Worm (Caenorhabditis elegans) whole organism, midembryonic: ENCODE measurements around the gene Y66D12A.7.

Experiments used
- T22C8.4 ChIP-seq: fragments of 200-800 bp; sonication (Bioruptor generic); IDR thresholded peaks from 2 replicates; pipeline ENCODE4 v1.3.6; 2022; ENCODE audit warnings: missing genetic modification characterization, missing compliant biosample characterization
- cog-1 ChIP-seq: sonication (generic microtip); optimal IDR thresholded peaks from 2 replicates; lab custom pipeline; 2016; ENCODE audit warnings: missing genetic modification characterization, missing compliant biosample characterization
- flt-1 ChIP-seq: fragments of 200-800 bp; sonication (Bioruptor generic); IDR thresholded peaks from 2 replicates; pipeline ENCODE4 v1.3.6; 2022; ENCODE audit warnings: missing genetic modification characterization, missing compliant biosample characterization
- klf-2 ChIP-seq: fragments of 200-800 bp; sonication (Bioruptor generic); conservative IDR thresholded peaks from 2 replicates; pipeline ENCODE4 v1.3.6; 2022; ENCODE audit warnings: missing genetic modification reagents, missing genetic modification characterization, missing compliant biosample characterization
- med-1 ChIP-seq: sonication (generic microtip); optimal IDR thresholded peaks from 2 replicates; lab custom pipeline; 2017; ENCODE audit warnings: missing genetic modification characterization, mild to moderate bottlenecking, missing compliant biosample characterization, antibody characterized with exemption, missing genetic modification reagents; ENCODE audit not compliant: insufficient read depth
- ref-1 ChIP-seq: fragments of 200-800 bp; sonication (Bioruptor generic); conservative IDR thresholded peaks from 2 replicates; pipeline ENCODE4 v1.3.6; 2022; ENCODE audit warnings: missing genetic modification reagents, missing genetic modification characterization, missing compliant biosample characterization
- tab-1 ChIP-seq: fragments of 200-800 bp; sonication (Bioruptor generic); IDR thresholded peaks from 2 replicates; pipeline ENCODE4 v1.3.6; 2022; ENCODE audit warnings: missing genetic modification characterization, missing compliant biosample characterization
- ztf-23 ChIP-seq: fragments of 200-800 bp; sonication (Bioruptor generic); IDR thresholded peaks from 2 replicates; pipeline ENCODE4 v1.3.6; 2022; ENCODE audit warnings: missing genetic modification reagents, missing genetic modification characterization, missing compliant biosample characterization
- ztf-29 ChIP-seq: fragments of 200-800 bp; sonication (Bioruptor generic); IDR thresholded peaks from 2 replicates; pipeline ENCODE4 v1.3.6; 2022; ENCODE audit warnings: missing genetic modification reagents, missing genetic modification characterization, missing compliant biosample characterization

Y66D12A.7 gene

DNA sequence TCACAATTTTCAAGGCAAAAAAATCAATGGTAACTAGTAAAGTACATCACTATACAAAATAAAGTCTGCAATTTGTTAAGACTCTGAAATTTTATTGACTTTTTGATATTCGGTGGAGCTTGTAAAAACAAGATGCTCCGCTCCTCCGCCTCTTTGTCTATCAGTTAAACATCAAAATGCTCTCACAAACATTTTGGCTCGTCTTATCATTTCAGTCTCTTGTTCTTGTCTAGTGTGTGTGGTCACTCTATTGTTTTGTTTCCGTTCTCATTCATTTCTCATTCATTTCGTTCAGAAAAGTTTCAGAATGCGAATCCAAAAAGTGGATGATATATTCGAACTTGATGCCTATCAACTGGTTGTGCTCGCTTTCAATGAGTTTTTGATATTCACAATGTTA lies 32.2 kb downstream of the Y66D12A.7 start, which contains the start of gene Y66D12A.13:
Gene Y66D12A.13 (plus strand): TSS at position 301 of the 400 bp plus-strand sequence.
- TF ChIP-seq klf-2 (GFP tag; lab: Robert Waterston, UW) (no peak), tab-1 (no peak), T22C8.4 (no peak), flt-1 (GFP tag; lab: Robert Waterston, UW) (no peak), cog-1 (no peak), med-1 (no peak), ztf-29 (GFP tag; lab: Robert Waterston, UW) (no peak), ref-1 (GFP tag; lab: Robert Waterston, UW) (no peak), ztf-23 (GFP tag; lab: Robert Waterston, UW) (no peak)

ce11 chrIII:11544947-11545346 lies 35.3 kb downstream of the Y66D12A.7 start:
- no peak for TF ChIP-seq ztf-29 (GFP tag; lab: Robert Waterston, UW)
- no peak for TF ChIP-seq klf-2 (GFP tag; lab: Robert Waterston, UW)
- TF ChIP-seq T22C8.4, result no peak
- no peak for TF ChIP-seq med-1
- TF ChIP-seq ztf-23 (GFP tag; lab: Robert Waterston, UW), result no peak
- no peak for TF ChIP-seq flt-1 (GFP tag; lab: Robert Waterston, UW)
- TF ChIP-seq cog-1, result no peak
- TF ChIP-seq tab-1, result no peak

DNA sequence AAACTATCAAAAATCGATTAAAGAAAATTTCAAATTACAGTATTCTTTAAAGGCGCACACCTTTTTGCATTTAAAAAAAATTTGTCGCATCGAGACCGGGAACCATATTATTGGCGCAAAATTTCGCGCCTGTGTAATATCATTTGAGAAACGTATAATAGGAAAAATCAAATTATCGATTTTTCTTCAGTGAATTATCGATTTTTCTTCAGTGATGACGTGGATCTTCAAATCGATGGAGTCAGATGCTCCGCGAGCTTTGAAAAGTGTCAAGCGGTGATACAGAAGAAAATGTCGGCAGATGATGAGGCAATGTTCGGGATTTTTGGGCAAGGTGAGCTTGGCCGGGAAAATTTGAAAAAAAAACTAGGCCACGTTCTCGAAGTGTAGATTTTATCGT lies 44.8 kb downstream of the Y66D12A.7 start:
- TF ChIP-seq ref-1 (GFP tag; lab: Robert Waterston, UW) (no peak), T22C8.4 (peak; percentile 61; the same call in 1 of the 2 replicates)

DNA sequence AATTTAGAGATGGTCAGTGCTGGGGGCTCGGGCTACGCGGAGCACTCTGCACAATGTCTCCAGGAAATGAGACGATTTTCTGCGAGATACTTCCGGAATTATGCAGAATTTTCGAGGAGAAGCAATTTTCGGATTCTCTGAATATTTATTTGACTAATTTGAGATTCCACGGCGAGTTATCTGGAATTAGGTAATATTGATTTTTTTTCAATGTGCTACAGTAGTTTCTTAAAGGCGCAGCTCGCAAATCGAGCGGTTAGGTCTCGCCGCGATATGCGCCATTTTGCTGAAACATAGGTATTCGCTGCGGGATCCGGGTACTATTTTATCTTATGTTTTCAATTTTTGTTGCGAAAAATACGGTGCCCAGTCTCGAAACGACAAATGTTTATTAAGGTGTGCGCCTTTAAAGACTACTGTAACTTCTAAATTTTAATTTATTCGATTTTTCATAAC lies 45.6 kb downstream of the Y66D12A.7 start, which contains the start of gene nrps-1:
Gene nrps-1 (plus strand): TSS at position 51 of the 456 bp plus-strand sequence.
- TF ChIP-seq ref-1 (GFP tag; lab: Robert Waterston, UW) (no peak), flt-1 (GFP tag; lab: Robert Waterston, UW) (no peak), T22C8.4 (no peak)
